Fruit fly (Drosophila melanogaster) whole organism, larva: ENCODE results near the gene MtnE.

Experiments used
- noc ChIP-seq: fragments of 200-800 bp; sonication (Bioruptor generic); optimal IDR thresholded peaks from 3 replicates; lab custom pipeline; 2019; ENCODE audit warnings: missing biosample characterization, mild to moderate bottlenecking, missing genetic modification characterization, moderate library complexity

Gene MtnE

dm6 chr3R:20544952-20545351 is 10.4 kb upstream of the MtnE start:
- TF ChIP-seq noc = no peak

dm6 chr3R:20543719-20544118 is 9.2 kb upstream of the MtnE start:
- no peak for TF ChIP-seq noc

- no peak for TF ChIP-seq noc
Observed at dm6 chr3R:20543220-20543619, 8.7 kb upstream of the MtnE start.

dm6 chr3R:20542283-20543144 is 8.0 kb upstream of the MtnE start:
- TF ChIP-seq noc = no peak

dm6 chr3R:20512368-20512767 is 22.1 kb downstream of the MtnE start, which contains the start of gene MFS9:
TSS of gene MFS9 (minus strand) at chr3R:20512468.
- no peak for TF ChIP-seq noc

- TF ChIP-seq noc = no peak
Observed at dm6 chr3R:20509377-20509776, 25.1 kb downstream of the MtnE start.

- TF ChIP-seq noc = no peak
Observed at dm6 chr3R:20504488-20504887, 30.0 kb downstream of the MtnE start, which contains the start of gene Or92a. TSS of gene Or92a (plus strand) at chr3R:20504788.

dm6 chr3R:20503646-20504045 is 30.9 kb downstream of the MtnE start, which contains the start of gene MtnB:
TSS of gene MtnB (minus strand) at chr3R:20503746.
- TF ChIP-seq noc = no peak

- no peak for TF ChIP-seq noc
Observed at dm6 chr3R:20501910-20502309, 32.6 kb downstream of the MtnE start, which contains the start of gene CG46441. TSS of gene CG46441 (minus strand) at chr3R:20502010.

- no peak for TF ChIP-seq noc
Observed at dm6 chr3R:20501327-20501726, 33.2 kb downstream of the MtnE start, which contains the start of gene Dic2. TSS of gene Dic2 (minus strand) at chr3R:20501427.

- TF ChIP-seq noc = no peak
Observed at dm6 chr3R:20484441-20484840, 50.1 kb downstream of the MtnE start, which contains the start of gene Gfrl. TSS of gene Gfrl (minus strand) at chr3R:20484588.
